Worm (Caenorhabditis elegans) whole organism, L4 larva: Measurements from ENCODE around the gene sqv-3.

Experiments
- R02D3.7 ChIP-seq: fragments of 150-350 bp; sonication (generic microtip); optimal IDR thresholded peaks from 3 replicates; lab custom pipeline; 2014; ENCODE audit warnings: missing biosample characterization, missing genetic modification characterization
- T20F7.1 ChIP-seq: fragments of 200-800 bp; sonication (Bioruptor generic); optimal IDR thresholded peaks from 2 replicates; lab custom pipeline; 2018; ENCODE audit warnings: mild to moderate bottlenecking, missing genetic modification characterization, missing compliant biosample characterization
- T26A8.4 ChIP-seq: fragments of 200-800 bp; sonication (Bioruptor generic); IDR thresholded peaks from 2 replicates; pipeline ENCODE4 v1.3.6; 2022; ENCODE audit warnings: missing genetic modification characterization, missing compliant biosample characterization
- aha-1 ChIP-seq: fragments of 150-350 bp; peaks from one replicate; lab custom pipeline; 2014; ENCODE audit warnings: missing biosample characterization, missing genetic modification characterization
- ceh-32 ChIP-seq: sonication (generic microtip); optimal IDR thresholded peaks from 2 replicates; lab custom pipeline; 2016; ENCODE audit warnings: mild to moderate bottlenecking, missing genetic modification characterization, missing compliant biosample characterization; ENCODE audit not compliant: poor library complexity
- ceh-44 ChIP-seq: fragments of 200-800 bp; sonication (Bioruptor generic); IDR thresholded peaks from 2 replicates; pipeline ENCODE4 v1.3.6; 2022; ENCODE audit warnings: missing genetic modification reagents, missing genetic modification characterization, missing compliant biosample characterization
- ceh-62 ChIP-seq: sonication (generic microtip); optimal IDR thresholded peaks from 2 replicates; lab custom pipeline; 2017; ENCODE audit warnings: missing biosample characterization, missing genetic modification characterization
- cey-2 ChIP-seq: sonication (generic microtip); optimal IDR thresholded peaks from 3 replicates; lab custom pipeline; 2017; ENCODE audit warnings: missing genetic modification characterization, mild to moderate bottlenecking, missing compliant biosample characterization, antibody characterized with exemption, borderline replicate concordance; ENCODE audit not compliant: insufficient read depth
- daf-16 ChIP-seq, 3 experiments: sonication (generic microtip); optimal IDR thresholded peaks; 2 replicates each; lab custom pipeline; 2016 to 2017; ENCODE audit warnings: missing genetic modification characterization in 3 of 3, missing genetic modification reagents in 3 of 3, mild to moderate bottlenecking in 2 of 3, missing compliant biosample characterization in 2 of 3, missing biosample characterization in 1 of 3, moderate library complexity in 1 of 3
- dmd-6 ChIP-seq: fragments of 200-800 bp; sonication (Bioruptor generic); IDR thresholded peaks from 2 replicates; pipeline ENCODE4 v1.3.6; 2022; ENCODE audit warnings: missing genetic modification reagents, missing genetic modification characterization, missing compliant biosample characterization
- dpl-1 ChIP-seq: fragments of 150-350 bp; optimal IDR thresholded peaks from 2 replicates; lab custom pipeline; 2014; ENCODE audit warnings: missing biosample characterization, missing genetic modification reagents, missing genetic modification characterization
- dve-1 ChIP-seq: sonication (generic microtip); optimal IDR thresholded peaks from 2 replicates; lab custom pipeline; 2017; ENCODE audit warnings: antibody characterized with exemption, mild to moderate bottlenecking, missing genetic modification characterization, missing compliant biosample characterization; ENCODE audit not compliant: insufficient read depth
- egl-43 ChIP-seq: fragments of 200-800 bp; sonication (Bioruptor generic); IDR thresholded peaks from 2 replicates; pipeline ENCODE4 v1.3.6; 2022; ENCODE audit warnings: missing genetic modification reagents, missing genetic modification characterization, missing compliant biosample characterization
- gei-8 ChIP-seq: fragments of 200-800 bp; sonication (Bioruptor generic); optimal IDR thresholded peaks from 2 replicates; lab custom pipeline; 2018; ENCODE audit warnings: mild to moderate bottlenecking, missing genetic modification characterization, missing compliant biosample characterization
- hlh-11 ChIP-seq: fragments of 200-800 bp; sonication (Bioruptor generic); optimal IDR thresholded peaks from 2 replicates; lab custom pipeline; 2018; ENCODE audit warnings: mild to moderate bottlenecking, missing genetic modification characterization, missing compliant biosample characterization
- hmg-1.1 ChIP-seq: fragments of 200-800 bp; sonication (Bioruptor generic); IDR thresholded peaks from 2 replicates; pipeline ENCODE4 v1.3.6; 2022; ENCODE audit warnings: missing genetic modification reagents, missing genetic modification characterization, missing compliant biosample characterization
- jun-1 ChIP-seq: fragments of 150-350 bp; optimal IDR thresholded peaks from 2 replicates; lab custom pipeline; 2014; ENCODE audit warnings: missing biosample characterization, missing genetic modification reagents, missing genetic modification characterization
- lim-7 ChIP-seq: fragments of 200-800 bp; sonication (Bioruptor generic); IDR thresholded peaks from 2 replicates; pipeline ENCODE4 v1.3.6; 2022; ENCODE audit warnings: missing genetic modification characterization, missing compliant biosample characterization
- lin-39 ChIP-seq: fragments of 150-350 bp; optimal IDR thresholded peaks from 2 replicates; lab custom pipeline; 2014; ENCODE audit warnings: missing biosample characterization, missing genetic modification reagents, missing genetic modification characterization
- lir-3 ChIP-seq: sonication (generic microtip); optimal IDR thresholded peaks from 2 replicates; lab custom pipeline; 2016; ENCODE audit warnings: mild to moderate bottlenecking, missing genetic modification characterization, missing compliant biosample characterization
- lsy-2 ChIP-seq, 2 experiments: fragments of 150-350 bp in 1 of 2; sonication (generic microtip) in 1 of 2; optimal IDR thresholded peaks; 2 replicates each; lab custom pipeline; 2014 to 2017; ENCODE audit warnings: missing biosample characterization in 2 of 2, missing genetic modification characterization in 2 of 2
- madf-5 ChIP-seq, 2 experiments: fragments of 200-800 bp; sonication (Bioruptor generic); IDR thresholded peaks; 2 replicates each; pipeline ENCODE4 v1.3.6; 2022; ENCODE audit warnings: missing compliant biosample characterization in 2 of 2, missing genetic modification characterization in 2 of 2
- madf-9 ChIP-seq: fragments of 200-800 bp; sonication (Bioruptor generic); conservative IDR thresholded peaks from 2 replicates; pipeline ENCODE4 v1.3.6; 2022; ENCODE audit warnings: missing genetic modification reagents, missing genetic modification characterization, missing compliant biosample characterization
- mdl-1 ChIP-seq, 2 experiments: fragments of 150-350 bp in 1 of 2; sonication (generic microtip) in 1 of 2; optimal IDR thresholded peaks; 2 replicates each; lab custom pipeline; 2014 to 2017; ENCODE audit warnings: missing biosample characterization in 2 of 2, missing genetic modification characterization in 2 of 2
- mdt-29 ChIP-seq: fragments of 200-800 bp; sonication (Bioruptor generic); IDR thresholded peaks from 2 replicates; pipeline ENCODE4 v1.3.6; 2022; ENCODE audit warnings: missing genetic modification reagents, missing genetic modification characterization, missing compliant biosample characterization
- mep-1 ChIP-seq: fragments of 150-350 bp; sonication (generic microtip); optimal IDR thresholded peaks from 3 replicates; lab custom pipeline; 2014; ENCODE audit warnings: missing biosample characterization, missing genetic modification characterization
- mes-2 ChIP-seq: sonication (generic microtip); optimal IDR thresholded peaks from 2 replicates; lab custom pipeline; 2016; ENCODE audit warnings: missing genotype, mild to moderate bottlenecking, missing genetic modification characterization, missing compliant biosample characterization; ENCODE audit not compliant: poor library complexity, severe bottlenecking
- mxl-2 ChIP-seq: fragments of 200-800 bp; sonication (Bioruptor generic); conservative IDR thresholded peaks from 2 replicates; pipeline ENCODE4 v1.3.6; 2022; ENCODE audit warnings: missing genetic modification reagents, missing genetic modification characterization, missing compliant biosample characterization
- nhr-102 ChIP-seq: sonication (generic microtip); optimal IDR thresholded peaks from 2 replicates; lab custom pipeline; 2016; ENCODE audit warnings: mild to moderate bottlenecking, missing genetic modification characterization, moderate library complexity, missing compliant biosample characterization
- nhr-11 ChIP-seq: fragments of 150-350 bp; optimal IDR thresholded peaks from 2 replicates; lab custom pipeline; 2014; ENCODE audit warnings: missing biosample characterization, missing genetic modification characterization
- nhr-25 ChIP-seq: sonication (generic microtip); optimal IDR thresholded peaks from 2 replicates; lab custom pipeline; 2017; ENCODE audit warnings: missing genetic modification characterization, mild to moderate bottlenecking, missing compliant biosample characterization, antibody characterized with exemption, moderate library complexity, borderline replicate concordance; ENCODE audit not compliant: insufficient read depth
- nhr-28 ChIP-seq: fragments of 150-350 bp; optimal IDR thresholded peaks from 2 replicates; lab custom pipeline; 2014; ENCODE audit warnings: missing biosample characterization, missing genetic modification characterization
- nhr-42 ChIP-seq: fragments of 200-800 bp; sonication (Bioruptor generic); IDR thresholded peaks from 2 replicates; pipeline ENCODE4 v1.3.6; 2022; ENCODE audit warnings: missing genetic modification characterization, missing compliant biosample characterization
- nhr-6 ChIP-seq: fragments of 150-350 bp; optimal IDR thresholded peaks from 2 replicates; lab custom pipeline; 2014; ENCODE audit warnings: missing biosample characterization, missing genetic modification characterization
- nhr-77 ChIP-seq: fragments of 150-350 bp; optimal IDR thresholded peaks from 2 replicates; lab custom pipeline; 2014; ENCODE audit warnings: missing biosample characterization, missing genetic modification characterization
- php-3 ChIP-seq: fragments of 200-800 bp; sonication (Bioruptor generic); IDR thresholded peaks from 2 replicates; pipeline ENCODE4 v1.3.6; 2022; ENCODE audit warnings: missing genetic modification reagents, missing genetic modification characterization, missing compliant biosample characterization
- pqm-1 ChIP-seq: sonication (generic microtip); optimal IDR thresholded peaks from 2 replicates; lab custom pipeline; 2017; ENCODE audit warnings: missing biosample characterization, missing genetic modification characterization
- tra-1 ChIP-seq: fragments of 200-800 bp; sonication (Bioruptor generic); IDR thresholded peaks from 2 replicates; pipeline ENCODE4 v1.3.6; 2022; ENCODE audit warnings: missing genetic modification reagents, missing genetic modification characterization, missing compliant biosample characterization
- unc-62 ChIP-seq, 3 experiments: fragments of 150-350 bp in 1 of 3; sonication (generic microtip); optimal IDR thresholded peaks in 2 of 3; peaks in 1 of 3; 1 replicate in 1 of 3; 2 replicates in 2 of 3; lab custom pipeline; 2014 to 2017; ENCODE audit warnings: missing biosample characterization in 3 of 3, missing genetic modification characterization in 3 of 3, missing genetic modification reagents in 3 of 3, missing genotype in 1 of 3
- vab-7 ChIP-seq: fragments of 200-800 bp; sonication (Bioruptor generic); IDR thresholded peaks from 2 replicates; pipeline ENCODE4 v1.3.6; 2022; ENCODE audit warnings: missing genetic modification reagents, missing genetic modification characterization, missing compliant biosample characterization
- zfp-2 ChIP-seq: sonication (generic microtip); optimal IDR thresholded peaks from 2 replicates; lab custom pipeline; 2016; ENCODE audit warnings: mild to moderate bottlenecking, missing genetic modification characterization, missing compliant biosample characterization
- zfp-3 ChIP-seq: fragments of 200-800 bp; sonication (Bioruptor generic); conservative IDR thresholded peaks from 2 replicates; pipeline ENCODE4 v1.3.6; 2022; ENCODE audit warnings: missing genetic modification reagents, missing genetic modification characterization, missing compliant biosample characterization
- zip-2 ChIP-seq: fragments of 150-350 bp; optimal IDR thresholded peaks from 2 replicates; lab custom pipeline; 2014; ENCODE audit warnings: missing biosample characterization, missing genetic modification characterization
- ztf-7 ChIP-seq: fragments of 150-350 bp; optimal IDR thresholded peaks from 2 replicates; lab custom pipeline; 2014; ENCODE audit warnings: missing biosample characterization, missing genetic modification characterization

Gene sqv-3

ce11 chrIII:9804997-9805610, 24.9 kb upstream of the sqv-3 start, which contains the start of gene riok-3:
Gene riok-3 (minus strand): TSS chrIII:9805011.
- TF ChIP-seq zfp-3 (GFP tag; lab: Robert Waterston, UW) (peak; percentile 77), egl-43 (GFP tag; lab: Robert Waterston, UW) (no peak), hmg-1.1 (no peak), mep-1 (tag; lab: Kevin White, UChicago) (peak; percentile 33), nhr-77 (tag; lab: Kevin White, UChicago) (peak; percentile 39), tra-1 (GFP tag; lab: Robert Waterston, UW) (no peak), gei-8 (GFP tag; lab: Kevin White, UChicago) (peak; percentile 18), nhr-6 (tag; lab: Kevin White, UChicago) (no peak), dve-1 (tag; lab: Kevin White, UChicago) (peak; percentile 1), zip-2 (tag; lab: Kevin White, UChicago) (peak; percentile 87), dmd-6 (GFP tag; lab: Robert Waterston, UW) (no peak), nhr-102 (peak; percentile 35), zfp-2 (tag; lab: Kevin White, UChicago) (no peak), php-3 (GFP tag; lab: Robert Waterston, UW) (peak; percentile 55; the same call in 1 of the 2 replicates), vab-7 (no peak), ceh-44 (GFP tag; lab: Robert Waterston, UW) (no peak), ceh-32 (tag; lab: Kevin White, UChicago) (no peak), mdt-29 (0 out of 2 replicates have a peak, but pooled peaks have one; percentile 8), mxl-2 (GFP tag; lab: Robert Waterston, UW) (no peak), dpl-1 (GFP tag; lab: Kevin White, UChicago) (no peak), lim-7 (no peak), T20F7.1 (GFP tag; lab: Kevin White, UChicago) (peak; percentile 40), unc-62 (GFP tag; optimal IDR thresholded peaks at IDR 0.05 in 1 of 2; lab: Kevin White, UChicago) (peak in 1 of 2 experiments; percentile 25), unc-62 (tag; optimal IDR thresholded peaks at IDR 0.05; lab: Kevin White, UChicago) (no peak), lsy-2 (tag; optimal IDR thresholded peaks at IDR 0.05; lab: Kevin White, UChicago) (peak in 1 of 2 experiments; percentile 51), pqm-1 (no peak), daf-16 (GFP tag; optimal IDR thresholded peaks at IDR 0.05; lab: Kevin White, UChicago) (no peak), daf-16 (tag; optimal IDR thresholded peaks at IDR 0.05; lab: Kevin White, UChicago) (no peak), lin-39 (tag; lab: Kevin White, UChicago) (no peak), T26A8.4 (peak; percentile 78), ztf-7 (tag; lab: Kevin White, UChicago) (no peak), mes-2 (tag; lab: Kevin White, UChicago) (peak; percentile 47), ceh-62 (tag; lab: Kevin White, UChicago) (no peak), R02D3.7 (tag; lab: Kevin White, UChicago) (no peak), hlh-11 (tag; lab: Kevin White, UChicago) (peak; percentile 1), nhr-28 (tag; lab: Kevin White, UChicago) (peak; percentile 12)

ce11 chrIII:9802045-9802444, 21.9 kb upstream of the sqv-3 start:
- TF ChIP-seq aha-1 (tag; lab: Kevin White, UChicago) (no peak), cey-2 (no peak), jun-1 (tag; lab: Kevin White, UChicago) (no peak), zip-2 (tag; lab: Kevin White, UChicago) (no peak), nhr-11 (tag; lab: Kevin White, UChicago) (no peak), mdl-1 (tag; optimal IDR thresholded peaks at IDR 0.05; lab: Kevin White, UChicago) (no peak), pqm-1 (no peak), nhr-25 (tag; lab: Kevin White, UChicago) (no peak), nhr-42 (no peak), madf-9 (no peak), madf-5 (GFP tag; IDR thresholded peaks at IDR 0.05; lab: Robert Waterston, UW) (no peak), lir-3 (tag; lab: Kevin White, UChicago) (no peak)
- TF ChIP-seq, all 104 proteins: peak for 0
